Fruit fly (Drosophila melanogaster): Measurements from ENCODE around the gene Lasp.

dm6 chr3L:16650078-16650477, 61.4 kb downstream of the Lasp start:
- TF ChIP-seq ttk (optimal IDR thresholded peaks at IDR 0.05) (no peak), psq (optimal IDR thresholded peaks at IDR 0.05) (no peak), insv (optimal IDR thresholded peaks at IDR 0.05) (no peak), Myc (optimal IDR thresholded peaks at IDR 0.05) (no peak)

Data from Kc167 (cell line).